Worm (Caenorhabditis elegans): ENCODE results near the gene C44H9.5.

The C44H9.5 gene

DNA sequence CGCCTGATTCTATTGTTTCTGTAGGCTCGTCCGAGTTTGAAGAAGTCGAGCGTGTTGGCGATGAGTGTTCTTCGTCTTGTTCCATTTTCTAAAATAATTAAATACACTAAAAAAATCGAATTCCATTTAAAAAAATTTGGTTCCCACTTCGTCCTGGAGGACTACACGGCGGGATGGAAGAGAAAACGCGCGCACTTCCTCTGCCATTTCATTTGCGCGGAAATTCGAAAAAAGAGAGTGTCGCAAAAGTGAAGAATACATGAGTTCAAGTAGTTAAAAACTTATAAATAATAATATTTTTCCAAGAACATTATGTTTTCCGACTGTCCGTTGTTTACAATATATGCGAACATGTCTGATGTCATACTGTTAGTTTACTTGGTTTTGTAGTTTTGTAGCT lies 20.3 kb upstream of the C44H9.5 start, which contains the start of gene T07F10.3 (continued):
- TF ChIP-seq C17E4.6 (GFP tag; IDR thresholded peaks at IDR 0.05), result no peak

- TF ChIP-seq madf-6 (GFP tag; IDR thresholded peaks at IDR 0.05), result no peak
- TF ChIP-seq gei-17 (GFP tag; optimal IDR thresholded peaks at IDR 0.05), result no peak
- no peak for TF ChIP-seq F33H1.4 (GFP tag; IDR thresholded peaks at IDR 0.05)
- no peak for TF ChIP-seq F49E8.2 (tag; optimal IDR thresholded peaks at IDR 0.05; ENCODE audit: insufficient read depth)
- no peak for TF ChIP-seq C17E4.6 (GFP tag; IDR thresholded peaks at IDR 0.05)
- TF ChIP-seq F57C9.4 (tag; optimal IDR thresholded peaks at IDR 0.05), result no peak
- TF ChIP-seq let-526 (GFP tag; IDR thresholded peaks at IDR 0.05), result no peak
- no peak for TF ChIP-seq tbp1 (GFP tag; optimal IDR thresholded peaks at IDR 0.05)
- TF ChIP-seq dpl-1 (GFP tag; optimal IDR thresholded peaks at IDR 0.05), result no peak
- TF ChIP-seq F52B5.7 (tag; optimal IDR thresholded peaks at IDR 0.05), result no peak
- no peak for TF ChIP-seq hmg-20 (GFP tag; IDR thresholded peaks at IDR 0.05)
- no peak for TF ChIP-seq T26A5.8 (tag; optimal IDR thresholded peaks at IDR 0.05)
Observed at ce11 chrV:12867997-12868396, 18.3 kb upstream of the C44H9.5 start, which contains the start of gene nspg-1. TSS of gene nspg-1 (minus strand) at chrV:12868097.

ce11 chrV:12865615-12866014 lies 16.0 kb upstream of the C44H9.5 start, which contains the start of gene T07F10.5:
TSS of gene T07F10.5 (plus strand) at chrV:12865915.
- 0 out of 2 replicates have a peak, but pooled peaks have one; percentile 13 for TF ChIP-seq attf-3 (GFP tag; conservative IDR thresholded peaks at IDR 0.05)

- TF ChIP-seq pha-4 (tag; optimal IDR thresholded peaks at IDR 0.05) (no peak), snpc-3.4 (tag; optimal IDR thresholded peaks at IDR 0.05) (no peak)
Observed at ce11 chrV:12859144-12859543, 9.5 kb upstream of the C44H9.5 start, which contains the start of gene anp-1. TSS of gene anp-1 (plus strand) at chrV:12859444.

- TF ChIP-seq T07F8.4 (tag; optimal IDR thresholded peaks at IDR 0.05), result no peak
- no peak for TF ChIP-seq ceh-40 (GFP tag; IDR thresholded peaks at IDR 0.05)
- no peak for TF ChIP-seq efl-1 (GFP tag; optimal IDR thresholded peaks at IDR 0.05)
- no peak for TF ChIP-seq mel-28 (tag; optimal IDR thresholded peaks at IDR 0.05; ENCODE audit: borderline replicate concordance)
- no peak for TF ChIP-seq aptf-3 (GFP tag; IDR thresholded peaks at IDR 0.05)
- TF ChIP-seq B0336.3 (GFP tag; IDR thresholded peaks at IDR 0.05), result no peak
- no peak for TF ChIP-seq nhr-27 (tag; optimal IDR thresholded peaks at IDR 0.05)
- no peak for TF ChIP-seq hlh-12 (tag; optimal IDR thresholded peaks at IDR 0.05)
- no peak for TF ChIP-seq B0019.2 (GFP tag; conservative IDR thresholded peaks at IDR 0.05)
- TF ChIP-seq ztf-26 (tag; optimal IDR thresholded peaks at IDR 0.05), result no peak
- no peak for TF ChIP-seq egrh-3 (GFP tag; IDR thresholded peaks at IDR 0.05)
- TF ChIP-seq egl-18 (GFP tag; IDR thresholded peaks at IDR 0.05), result no peak
- no peak for TF ChIP-seq let-526 (GFP tag; IDR thresholded peaks at IDR 0.05)
- TF ChIP-seq ekl-4 (GFP tag; IDR thresholded peaks at IDR 0.05), result no peak
- TF ChIP-seq B0261.1 (tag; optimal IDR thresholded peaks at IDR 0.05), result no peak
Observed at ce11 chrV:12854766-12855165, 5.1 kb upstream of the C44H9.5 start, which contains the start of gene C44H9.7. TSS of gene C44H9.7 (minus strand) at chrV:12854866.

DNA sequence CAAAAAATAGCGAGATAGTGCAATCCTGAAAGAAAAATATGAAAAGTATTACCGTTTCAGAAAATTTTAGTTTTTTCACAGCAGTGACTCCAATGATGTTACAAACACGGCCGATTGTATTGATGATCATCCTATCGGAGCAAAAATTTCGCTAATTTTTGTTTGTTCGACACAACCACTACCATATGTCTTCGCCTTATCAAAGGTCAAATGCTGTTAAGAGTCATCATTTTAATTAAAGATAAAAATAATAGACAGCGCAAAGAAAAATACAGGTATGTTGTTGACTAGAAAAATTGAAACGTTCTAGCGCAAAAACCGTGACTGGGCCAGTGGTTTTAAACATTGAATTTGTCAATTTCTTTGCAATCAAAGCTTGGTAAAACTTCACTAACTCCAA lies 2.7 kb upstream of the C44H9.5 start:
- TF ChIP-seq nhr-80 (tag; optimal IDR thresholded peaks at IDR 0.05) (peak; percentile 56), unc-130 (GFP tag; optimal IDR thresholded peaks at IDR 0.05) (no peak), madf-10 (tag; optimal IDR thresholded peaks at IDR 0.05) (no peak), F39B2.1 (GFP tag; IDR thresholded peaks at IDR 0.05) (no peak)

All from whole organism, young adult.